Worm (Caenorhabditis elegans) whole organism, early embryonic: ENCODE results near the gene rhr-1.

Source experiments
- B0310.2 ChIP-seq: sonication (generic microtip); optimal IDR thresholded peaks from 2 replicates; lab custom pipeline; 2016; ENCODE audit warnings: mild to moderate bottlenecking, missing genetic modification characterization, missing compliant biosample characterization
- F13C5.2 ChIP-seq: sonication (generic microtip); optimal IDR thresholded peaks from 2 replicates; lab custom pipeline; 2017; ENCODE audit warnings: mild to moderate bottlenecking, missing genetic modification characterization, inconsistent platforms, missing compliant biosample characterization
- aly-1 ChIP-seq: sonication (generic microtip); optimal IDR thresholded peaks from 2 replicates; lab custom pipeline; 2016; ENCODE audit warnings: missing genetic modification characterization, missing compliant biosample characterization
- ama-1 ChIP-seq: fragments of 150-350 bp; optimal IDR thresholded peaks from 2 replicates; lab custom pipeline; 2014
- ceh-13 ChIP-seq: fragments of 200-800 bp; sonication (Bioruptor generic); optimal IDR thresholded peaks from 2 replicates; lab custom pipeline; 2018; ENCODE audit warnings: mild to moderate bottlenecking, missing genetic modification characterization, missing compliant biosample characterization
- ceh-36 ChIP-seq: sonication (generic microtip); optimal IDR thresholded peaks from 2 replicates; lab custom pipeline; 2016; ENCODE audit warnings: missing genetic modification characterization, inconsistent platforms, missing compliant biosample characterization
- ets-7 ChIP-seq: sonication (generic microtip); optimal IDR thresholded peaks from 2 replicates; lab custom pipeline; 2016; ENCODE audit warnings: missing genotype, missing genetic modification characterization, missing compliant biosample characterization
- flt-1 ChIP-seq: fragments of 200-800 bp; sonication (Bioruptor generic); IDR thresholded peaks from 2 replicates; pipeline ENCODE4 v1.3.6; 2022; ENCODE audit warnings: missing genetic modification characterization, missing compliant biosample characterization
- hmbx-1 ChIP-seq: sonication (generic microtip); optimal IDR thresholded peaks from 2 replicates; lab custom pipeline; 2016; ENCODE audit warnings: mild to moderate bottlenecking, missing genetic modification characterization, missing compliant biosample characterization
- hmg-4 ChIP-seq: fragments of 200-800 bp; sonication (Bioruptor generic); optimal IDR thresholded peaks from 2 replicates; lab custom pipeline; 2018; ENCODE audit warnings: mild to moderate bottlenecking, missing genetic modification characterization, missing compliant biosample characterization
- hnd-1 ChIP-seq: sonication (generic microtip); optimal IDR thresholded peaks from 2 replicates; lab custom pipeline; 2016; ENCODE audit warnings: missing genetic modification characterization, missing compliant biosample characterization
- pes-1 ChIP-seq: fragments of 200-800 bp; sonication (Bioruptor generic); IDR thresholded peaks from 2 replicates; pipeline ENCODE4 v1.3.6; 2022; ENCODE audit warnings: missing genetic modification reagents, missing genetic modification characterization, missing compliant biosample characterization
- scrt-1 ChIP-seq: fragments of 200-800 bp; sonication (Bioruptor generic); IDR thresholded peaks from 2 replicates; pipeline ENCODE4 v1.3.6; 2022; ENCODE audit warnings: missing genetic modification characterization, missing compliant biosample characterization
- sea-1 ChIP-seq: fragments of 200-800 bp; sonication (Bioruptor generic); conservative IDR thresholded peaks from 2 replicates; pipeline ENCODE4 v1.3.6; 2022; ENCODE audit warnings: missing genetic modification characterization, missing compliant biosample characterization
- tbx-11 ChIP-seq: fragments of 200-800 bp; sonication (Bioruptor generic); IDR thresholded peaks from 2 replicates; pipeline ENCODE4 v1.3.6; 2022; ENCODE audit warnings: missing genetic modification characterization, missing compliant biosample characterization
- tbx-37 ChIP-seq: fragments of 200-800 bp; sonication (Bioruptor generic); conservative IDR thresholded peaks from 2 replicates; pipeline ENCODE4 v1.3.6; 2022; ENCODE audit warnings: missing genetic modification reagents, missing genetic modification characterization, missing compliant biosample characterization
- tra-4 ChIP-seq: sonication (generic microtip); optimal IDR thresholded peaks from 2 replicates; lab custom pipeline; 2017; ENCODE audit warnings: missing genetic modification characterization, missing compliant biosample characterization

Gene rhr-1

ce11 chrV:5427860-5428259 lies at the start of gene rhr-1:
Gene rhr-1, plus strand, starts transcription at chrV:5428160.
- TF ChIP-seq hnd-1 (tag; lab: Kevin White, UChicago): no peak
- TF ChIP-seq hmg-4 (GFP tag; lab: Kevin White, UChicago): no peak
- no peak for TF ChIP-seq hmbx-1
- no peak for TF ChIP-seq ama-1 (lab: Kevin White, UChicago)
- TF ChIP-seq B0310.2: no peak
- no peak for TF ChIP-seq flt-1 (GFP tag; lab: Robert Waterston, UW)
- TF ChIP-seq pes-1 (GFP tag; lab: Robert Waterston, UW): no peak
- TF ChIP-seq tra-4: no peak
- TF ChIP-seq sea-1 (GFP tag; lab: Robert Waterston, UW): no peak
- no peak for TF ChIP-seq F13C5.2 (tag; lab: Kevin White, UChicago)
- TF ChIP-seq tbx-11 (GFP tag; lab: Robert Waterston, UW): no peak
- no peak for TF ChIP-seq aly-1
- no peak for TF ChIP-seq scrt-1 (GFP tag; lab: Robert Waterston, UW)
- TF ChIP-seq tbx-37 (GFP tag; lab: Robert Waterston, UW): no peak
- no peak for TF ChIP-seq ceh-36
- TF ChIP-seq ets-7 (tag; lab: Kevin White, UChicago): no peak
- no peak for TF ChIP-seq ceh-13 (GFP tag; lab: Kevin White, UChicago)

- no peak for TF ChIP-seq tbx-11 (GFP tag; lab: Robert Waterston, UW)
- TF ChIP-seq hmg-4 (GFP tag; lab: Kevin White, UChicago): no peak
- TF ChIP-seq tra-4: no peak
- no peak for TF ChIP-seq ets-7 (tag; lab: Kevin White, UChicago)
- no peak for TF ChIP-seq F13C5.2 (tag; lab: Kevin White, UChicago)
- no peak for TF ChIP-seq tbx-37 (GFP tag; lab: Robert Waterston, UW)
- TF ChIP-seq aly-1: no peak
- no peak for TF ChIP-seq ama-1 (lab: Kevin White, UChicago)
- no peak for TF ChIP-seq ceh-36
- TF ChIP-seq hnd-1 (tag; lab: Kevin White, UChicago): no peak
- TF ChIP-seq scrt-1 (GFP tag; lab: Robert Waterston, UW): no peak
- TF ChIP-seq flt-1 (GFP tag; lab: Robert Waterston, UW): no peak
- TF ChIP-seq sea-1 (GFP tag; lab: Robert Waterston, UW): no peak
- no peak for TF ChIP-seq B0310.2
- no peak for TF ChIP-seq pes-1 (GFP tag; lab: Robert Waterston, UW)
Measured at ce11 chrV:5385914-5386493, 42.0 kb upstream of the rhr-1 start, which contains the start of gene C35A11.2. Gene C35A11.2, plus strand, starts transcription at chrV:5386299.

- TF ChIP-seq flt-1 (GFP tag; lab: Robert Waterston, UW) (no peak), ceh-36 (no peak), tbx-37 (GFP tag; lab: Robert Waterston, UW) (no peak)
Measured at ce11 chrV:5392993-5393628, 34.8 kb upstream of the rhr-1 start, which contains the start of gene C35A11.4. Gene C35A11.4, minus strand, starts transcription at chrV:5393148.

ce11 chrV:5403938-5404337 lies 24.0 kb upstream of the rhr-1 start:
- TF ChIP-seq flt-1 (GFP tag; lab: Robert Waterston, UW): no peak
- no peak for TF ChIP-seq ceh-13 (GFP tag; lab: Kevin White, UChicago)
- no peak for TF ChIP-seq scrt-1 (GFP tag; lab: Robert Waterston, UW)
- no peak for TF ChIP-seq tbx-11 (GFP tag; lab: Robert Waterston, UW)
- no peak for TF ChIP-seq tra-4
- no peak for TF ChIP-seq pes-1 (GFP tag; lab: Robert Waterston, UW)
- TF ChIP-seq aly-1: no peak
- TF ChIP-seq ama-1 (lab: Kevin White, UChicago): no peak
- no peak for TF ChIP-seq F13C5.2 (tag; lab: Kevin White, UChicago)
- no peak for TF ChIP-seq B0310.2
- TF ChIP-seq tbx-37 (GFP tag; lab: Robert Waterston, UW): no peak
- TF ChIP-seq hnd-1 (tag; lab: Kevin White, UChicago): no peak
- no peak for TF ChIP-seq sea-1 (GFP tag; lab: Robert Waterston, UW)
- TF ChIP-seq hmbx-1: no peak
- TF ChIP-seq ceh-36: no peak
- no peak for TF ChIP-seq hmg-4 (GFP tag; lab: Kevin White, UChicago)
- TF ChIP-seq ets-7 (tag; lab: Kevin White, UChicago): no peak

DNA sequence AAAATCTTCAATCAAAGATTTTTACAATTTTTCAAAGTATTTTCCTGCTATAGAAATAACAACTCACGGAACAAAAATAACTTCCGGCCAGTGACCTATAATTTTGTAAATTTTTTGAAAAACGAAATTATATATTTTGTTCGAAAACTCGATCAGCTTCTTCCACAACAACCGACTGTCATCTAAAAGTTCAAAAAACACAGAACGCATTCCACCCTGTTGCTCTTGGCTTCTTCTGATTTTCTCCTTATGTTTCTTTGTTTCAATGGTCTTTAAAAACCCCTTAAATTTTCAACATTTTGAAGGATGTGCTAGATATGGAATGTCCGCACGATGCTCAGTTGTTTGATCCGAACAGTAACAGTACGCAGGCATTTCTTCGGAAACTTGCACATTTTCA lies 22.9 kb upstream of the rhr-1 start, which contains the start of gene dmsr-7:
Gene dmsr-7, plus strand, starts transcription at position 301 of the 400 bp plus-strand sequence.
- no peak for TF ChIP-seq hmbx-1
- TF ChIP-seq tbx-37 (GFP tag; lab: Robert Waterston, UW): no peak
- TF ChIP-seq sea-1 (GFP tag; lab: Robert Waterston, UW): no peak
- no peak for TF ChIP-seq ama-1 (lab: Kevin White, UChicago)
- TF ChIP-seq hnd-1 (tag; lab: Kevin White, UChicago): no peak
- TF ChIP-seq flt-1 (GFP tag; lab: Robert Waterston, UW): no peak
- TF ChIP-seq tbx-11 (GFP tag; lab: Robert Waterston, UW): no peak
- TF ChIP-seq F13C5.2 (tag; lab: Kevin White, UChicago): no peak
- TF ChIP-seq hmg-4 (GFP tag; lab: Kevin White, UChicago): no peak
- no peak for TF ChIP-seq B0310.2
- no peak for TF ChIP-seq ceh-36
- no peak for TF ChIP-seq ceh-13 (GFP tag; lab: Kevin White, UChicago)
- no peak for TF ChIP-seq scrt-1 (GFP tag; lab: Robert Waterston, UW)
- no peak for TF ChIP-seq aly-1
- TF ChIP-seq tra-4: no peak
- TF ChIP-seq pes-1 (GFP tag; lab: Robert Waterston, UW): no peak

DNA sequence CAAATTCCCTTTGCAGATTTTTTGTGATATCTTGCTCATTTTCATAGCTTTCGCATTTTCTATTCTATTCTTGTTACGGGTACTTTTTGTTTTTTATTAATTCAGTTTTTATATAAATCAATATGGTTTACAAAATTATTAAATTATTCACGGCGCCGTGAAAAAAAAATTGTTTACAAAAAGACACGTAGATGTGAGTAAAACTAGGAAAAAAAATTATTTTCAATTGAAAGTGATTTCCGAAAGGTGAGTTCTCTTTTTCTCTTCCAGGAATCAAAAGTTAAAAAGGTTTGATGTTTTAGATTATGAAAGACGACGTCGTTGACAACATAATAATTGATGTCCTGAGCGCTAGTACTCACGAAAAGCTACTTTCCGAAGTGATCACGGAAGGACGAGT lies 19.7 kb upstream of the rhr-1 start, which contains the start of gene C25A6.1:
Gene C25A6.1, plus strand, starts transcription at position 301 of the 400 bp plus-strand sequence.
- TF ChIP-seq ama-1 (lab: Kevin White, UChicago) (no peak), tbx-11 (GFP tag; lab: Robert Waterston, UW) (no peak), hmbx-1 (no peak), F13C5.2 (tag; lab: Kevin White, UChicago) (no peak), aly-1 (no peak), tbx-37 (GFP tag; lab: Robert Waterston, UW) (no peak), ets-7 (tag; lab: Kevin White, UChicago) (no peak), ceh-13 (GFP tag; lab: Kevin White, UChicago) (no peak), ceh-36 (no peak), tra-4 (no peak), hmg-4 (GFP tag; lab: Kevin White, UChicago) (no peak), flt-1 (GFP tag; lab: Robert Waterston, UW) (no peak), sea-1 (GFP tag; lab: Robert Waterston, UW) (no peak), pes-1 (GFP tag; lab: Robert Waterston, UW) (no peak)
